Fruit fly (Drosophila melanogaster) whole organism, embryonic: ENCODE results near the gene 7B2.

Experiments
- Bdp1 ChIP-seq: fragments of 200-800 bp; sonication (Bioruptor generic); optimal IDR thresholded peaks from 3 replicates; lab custom pipeline; 2016; ENCODE audit warnings: missing biosample characterization, missing genetic modification characterization
- Blimp-1 ChIP-seq: fragments of 200-800 bp; sonication (Bioruptor generic); optimal IDR thresholded peaks from 3 replicates; lab custom pipeline; 2018; ENCODE audit warnings: missing biosample characterization, missing genetic modification characterization, mild to moderate bottlenecking, moderate library complexity, missing genetic modification reagents
- BtbVII ChIP-seq: fragments of 200-800 bp; sonication (Bioruptor generic); optimal IDR thresholded peaks from 3 replicates; lab custom pipeline; 2017; ENCODE audit warnings: missing biosample characterization, mild to moderate bottlenecking, missing genetic modification characterization
- C15 ChIP-seq: fragments of 200-800 bp; sonication (Bioruptor generic); IDR thresholded peaks from 3 replicates; pipeline ENCODE4 v1.3.6; 2022; ENCODE audit warnings: missing biosample characterization, missing genetic modification characterization
- CG10366 ChIP-seq: fragments of 200-800 bp; sonication (Bioruptor generic); IDR thresholded peaks from 2 replicates; pipeline ENCODE4 v1.3.6; 2022; ENCODE audit warnings: missing biosample characterization, missing genetic modification characterization
- CG11695 ChIP-seq: fragments of 200-800 bp; sonication (Bioruptor generic); IDR thresholded peaks from 3 replicates; pipeline ENCODE4 v1.3.6; 2022; ENCODE audit warnings: missing biosample characterization, missing genetic modification characterization
- CG12071 ChIP-seq: fragments of 200-800 bp; sonication (Bioruptor generic); optimal IDR thresholded peaks from 3 replicates; lab custom pipeline; 2018; ENCODE audit warnings: missing biosample characterization, mild to moderate bottlenecking, missing genetic modification characterization
- CG12659 ChIP-seq: fragments of 200-800 bp; sonication (Bioruptor generic); optimal IDR thresholded peaks from 3 replicates; lab custom pipeline; 2017; ENCODE audit warnings: mild to moderate bottlenecking, missing biosample characterization, missing genetic modification reagents, missing genetic modification characterization
- CG15073 ChIP-seq: fragments of 200-800 bp; sonication (Bioruptor generic); optimal IDR thresholded peaks from 2 replicates; lab custom pipeline; 2016; ENCODE audit warnings: missing biosample characterization, missing genetic modification characterization
- CG16863 ChIP-seq: fragments of 200-800 bp; sonication (Bioruptor generic); optimal IDR thresholded peaks from 3 replicates; lab custom pipeline; 2016; ENCODE audit warnings: missing biosample characterization, missing genetic modification characterization
- CG17385 ChIP-seq: fragments of 200-800 bp; sonication (Bioruptor generic); optimal IDR thresholded peaks from 3 replicates; lab custom pipeline; 2018; ENCODE audit warnings: missing biosample characterization, mild to moderate bottlenecking, missing genetic modification characterization
- CG17612 ChIP-seq: fragments of 200-800 bp; sonication (Bioruptor generic); IDR thresholded peaks from 2 replicates; pipeline ENCODE4 v1.3.6; 2022; ENCODE audit warnings: missing biosample characterization, missing genetic modification characterization
- CG1792 ChIP-seq: fragments of 200-800 bp; sonication (Bioruptor generic); optimal IDR thresholded peaks from 2 replicates; lab custom pipeline; 2016; ENCODE audit warnings: missing biosample characterization, missing genetic modification characterization
- CG4730 ChIP-seq: fragments of 200-800 bp; sonication (Bioruptor generic); IDR thresholded peaks from 2 replicates; pipeline ENCODE4 v1.3.6; 2022; ENCODE audit warnings: missing biosample characterization, missing genetic modification characterization
- CG4854 ChIP-seq: fragments of 200-800 bp; sonication (Bioruptor generic); optimal IDR thresholded peaks from 2 replicates; lab custom pipeline; 2016; ENCODE audit warnings: missing biosample characterization, missing genetic modification characterization, inconsistent platforms
- CG5953 ChIP-seq: fragments of 200-800 bp; sonication (Bioruptor generic); IDR thresholded peaks from 2 replicates; pipeline ENCODE4 v1.3.6; 2022; ENCODE audit warnings: missing biosample characterization, missing genetic modification characterization
- CG7357 ChIP-seq: fragments of 200-800 bp; sonication (Bioruptor generic); IDR thresholded peaks from 3 replicates; pipeline ENCODE4 v1.3.6; 2022; ENCODE audit warnings: missing biosample characterization, missing genetic modification characterization
- CG7372 ChIP-seq: fragments of 200-800 bp; sonication (Bioruptor generic); IDR thresholded peaks from 2 replicates; pipeline ENCODE4 v1.3.6; 2022; ENCODE audit warnings: missing biosample characterization, missing genetic modification characterization
- CG9215 ChIP-seq: fragments of 200-800 bp; sonication (Bioruptor generic); IDR thresholded peaks from 2 replicates; pipeline ENCODE4 v1.3.6; 2022; ENCODE audit warnings: missing biosample characterization, missing genetic modification characterization
- CG9932 ChIP-seq: fragments of 200-800 bp; sonication (Bioruptor generic); IDR thresholded peaks from 2 replicates; pipeline ENCODE4 v1.3.6; 2022; ENCODE audit warnings: missing biosample characterization, missing genetic modification characterization
- Dref ChIP-seq: fragments of 200-800 bp; sonication (Bioruptor generic); IDR thresholded peaks from 2 replicates; pipeline ENCODE4 v1.3.6; 2022; ENCODE audit warnings: missing biosample characterization, missing genetic modification characterization
- E2f1 ChIP-seq: fragments of 200-800 bp; sonication (Bioruptor generic); IDR thresholded peaks from 2 replicates; pipeline ENCODE4 v1.3.6; 2022; ENCODE audit warnings: missing biosample characterization, missing genetic modification characterization
- Ets97D ChIP-seq: fragments of 200-800 bp; sonication (Bioruptor generic); optimal IDR thresholded peaks from 3 replicates; lab custom pipeline; 2016; ENCODE audit warnings: missing biosample characterization, missing genetic modification characterization
- Fer1 ChIP-seq: fragments of 200-800 bp; sonication (Bioruptor generic); optimal IDR thresholded peaks from 2 replicates; lab custom pipeline; 2017; ENCODE audit warnings: missing biosample characterization, mild to moderate bottlenecking, missing genetic modification characterization
- Gug ChIP-seq: fragments of 200-800 bp; sonication (Bioruptor generic); IDR thresholded peaks from 4 replicates; pipeline ENCODE4 v1.3.6; 2022; ENCODE audit warnings: missing biosample characterization, missing genetic modification characterization
- Hand ChIP-seq: fragments of 200-800 bp; sonication (Bioruptor generic); optimal IDR thresholded peaks from 2 replicates; lab custom pipeline; 2017; ENCODE audit warnings: mild to moderate bottlenecking, missing biosample characterization, missing genetic modification reagents, missing genetic modification characterization
- Lim3 ChIP-seq: fragments of 200-800 bp; sonication (Bioruptor generic); IDR thresholded peaks from 2 replicates; pipeline ENCODE4 v1.3.6; 2022; ENCODE audit warnings: missing biosample characterization, missing genetic modification characterization
- NK7.1 ChIP-seq: fragments of 200-800 bp; sonication (Bioruptor generic); optimal IDR thresholded peaks from 3 replicates; lab custom pipeline; 2016; ENCODE audit warnings: missing biosample characterization, missing genetic modification characterization
- Nf-YC ChIP-seq: fragments of 200-800 bp; optimal IDR thresholded peaks from 3 replicates; lab custom pipeline; 2019; ENCODE audit warnings: missing biosample characterization, mild to moderate bottlenecking, missing genetic modification characterization, moderate library complexity
- Opbp ChIP-seq: fragments of 200-800 bp; sonication (Bioruptor generic); IDR thresholded peaks from 3 replicates; pipeline ENCODE4 v1.3.6; 2022; ENCODE audit warnings: missing biosample characterization, missing genetic modification characterization; ENCODE audit not compliant: partially characterized antibody
- Optix ChIP-seq: fragments of 200-800 bp; sonication (Bioruptor generic); IDR thresholded peaks from 3 replicates; pipeline ENCODE4 v1.3.6; 2022; ENCODE audit warnings: missing biosample characterization, missing genetic modification characterization
- Ptx1 ChIP-seq: fragments of 200-800 bp; sonication (Bioruptor generic); IDR thresholded peaks from 2 replicates; pipeline ENCODE4 v1.3.6; 2022; ENCODE audit warnings: missing biosample characterization, missing genetic modification characterization
- Rfx ChIP-seq: fragments of 200-800 bp; sonication (Bioruptor generic); IDR thresholded peaks from 2 replicates; pipeline ENCODE4 v1.3.6; 2022; ENCODE audit warnings: missing biosample characterization, missing genetic modification characterization
- Sox102F ChIP-seq: fragments of 200-800 bp; sonication (Bioruptor generic); optimal IDR thresholded peaks from 2 replicates; lab custom pipeline; 2018; ENCODE audit warnings: missing biosample characterization, mild to moderate bottlenecking, missing genetic modification characterization, moderate library complexity
- Spps ChIP-seq: fragments of 200-800 bp; sonication (Bioruptor generic); optimal IDR thresholded peaks from 2 replicates; lab custom pipeline; 2018; ENCODE audit warnings: missing biosample characterization, mild to moderate bottlenecking, missing genetic modification characterization
- Taf1 ChIP-seq: fragments of 200-800 bp; sonication (Bioruptor generic); IDR thresholded peaks from 2 replicates; pipeline ENCODE4 v1.3.6; 2022; ENCODE audit warnings: missing biosample characterization, missing genetic modification characterization
- Tbp ChIP-seq: fragments of >200 bp; optimal IDR thresholded peaks from 2 replicates; lab custom pipeline; 2018; ENCODE audit warnings: missing biosample characterization, missing genetic modification characterization
- ap ChIP-seq: fragments of 200-800 bp; sonication (Bioruptor generic); IDR thresholded peaks from 2 replicates; pipeline ENCODE4 v1.3.6; 2022; ENCODE audit warnings: missing biosample characterization, missing genetic modification characterization
- cg ChIP-seq: fragments of 200-800 bp; sonication (Bioruptor generic); optimal IDR thresholded peaks from 3 replicates; lab custom pipeline; 2019; ENCODE audit warnings: missing biosample characterization, mild to moderate bottlenecking, missing genetic modification characterization, moderate library complexity
- chif ChIP-seq, 2 experiments: fragments of 200-800 bp; sonication (Bioruptor generic); optimal IDR thresholded peaks; 3 replicates each; lab custom pipeline; 2016; ENCODE audit warnings: missing biosample characterization in 2 of 2, missing genetic modification characterization in 2 of 2
- dm ChIP-seq: fragments of 200-800 bp; sonication (Bioruptor generic); optimal IDR thresholded peaks from 3 replicates; lab custom pipeline; 2016; ENCODE audit warnings: missing biosample characterization, missing genetic modification characterization
- eve ChIP-seq, 2 experiments: fragments of >200 bp; optimal IDR thresholded peaks; 2 replicates each; lab custom pipeline; 2017; ENCODE audit warnings: missing biosample characterization in 2 of 2, missing genetic modification characterization in 2 of 2
- fd64A ChIP-seq: fragments of 200-800 bp; sonication (Bioruptor generic); optimal IDR thresholded peaks from 3 replicates; lab custom pipeline; 2018; ENCODE audit warnings: missing biosample characterization, mild to moderate bottlenecking, missing genetic modification characterization
- ind ChIP-seq: fragments of 200-800 bp; sonication (Bioruptor generic); optimal IDR thresholded peaks from 3 replicates; lab custom pipeline; 2016; ENCODE audit warnings: missing biosample characterization, missing genetic modification characterization
- kah ChIP-seq: fragments of 200-800 bp; sonication (Bioruptor generic); optimal IDR thresholded peaks from 2 replicates; lab custom pipeline; 2018; ENCODE audit warnings: missing biosample characterization, mild to moderate bottlenecking, missing genetic modification characterization
- lola ChIP-seq, 3 experiments: fragments of >200 bp in 2 of 3; fragments of 200-800 bp in 1 of 3; sonication (Bioruptor generic) in 1 of 3; optimal IDR thresholded peaks; 2 replicates each; lab custom pipeline; 2017 to 2019; ENCODE audit warnings: missing biosample characterization in 3 of 3, missing genetic modification characterization in 3 of 3, mild to moderate bottlenecking in 1 of 3, moderate library complexity in 1 of 3
- maf-S ChIP-seq: fragments of 200-800 bp; sonication (Bioruptor generic); optimal IDR thresholded peaks from 2 replicates; lab custom pipeline; 2016; ENCODE audit warnings: missing biosample characterization, missing genetic modification characterization
- oc ChIP-seq: fragments of 200-800 bp; sonication (Bioruptor generic); optimal IDR thresholded peaks from 2 replicates; lab custom pipeline; 2018; ENCODE audit warnings: missing biosample characterization, mild to moderate bottlenecking, missing genetic modification characterization, moderate library complexity
- pum ChIP-seq: fragments of 200-800 bp; sonication (Bioruptor generic); optimal IDR thresholded peaks from 2 replicates; lab custom pipeline; 2016; ENCODE audit warnings: missing biosample characterization, missing genetic modification characterization
- ranshi ChIP-seq: fragments of 200-800 bp; sonication (Bioruptor generic); IDR thresholded peaks from 2 replicates; pipeline ENCODE4 v1.3.6; 2022; ENCODE audit warnings: missing biosample characterization, missing genetic modification characterization
- run ChIP-seq: fragments of 200-800 bp; sonication (Bioruptor generic); optimal IDR thresholded peaks from 3 replicates; lab custom pipeline; 2018; ENCODE audit warnings: missing biosample characterization, mild to moderate bottlenecking, missing genetic modification characterization
- sc ChIP-seq, 3 experiments: fragments of >200 bp in 2 of 3; fragments of 200-800 bp in 1 of 3; sonication (Bioruptor generic) in 1 of 3; optimal IDR thresholded peaks; 2 replicates in 2 of 3; 3 replicates in 1 of 3; lab custom pipeline; 2017; ENCODE audit warnings: mild to moderate bottlenecking in 1 of 3, missing biosample characterization in 1 of 3, missing genetic modification characterization in 1 of 3, missing genetic modification reagents in 1 of 3
- sr ChIP-seq: fragments of 200-800 bp; sonication (Bioruptor generic); IDR thresholded peaks from 3 replicates; pipeline ENCODE4 v1.3.6; 2022; ENCODE audit warnings: missing biosample characterization, missing genetic modification characterization

Gene 7B2

dm6 chr3R:5422123-5422522 lies 45.5 kb downstream of the 7B2 start (continued):
- TF ChIP-seq BtbVII (GFP tag; lab: Kevin White, UChicago) (no peak), Dref (GFP tag; lab: Robert Waterston, UW) (no peak), dm (GFP tag; lab: Kevin White, UChicago) (no peak), Opbp (GFP tag; lab: Robert Waterston, UW) (no peak), Bdp1 (no peak), ind (GFP tag; lab: Kevin White, UChicago) (no peak), Hand (GFP tag; lab: Kevin White, UChicago) (no peak), Ptx1 (GFP tag; lab: Robert Waterston, UW) (peak; percentile 28; the same call in 1 of the 2 replicates), lola (GFP tag; optimal IDR thresholded peaks at IDR 0.05; lab: Kevin White, UChicago) (no peak), Spps (no peak), sc (optimal IDR thresholded peaks at IDR 0.05; lab: Kevin White, UChicago) (no peak), sc (GFP tag; optimal IDR thresholded peaks at IDR 0.05; lab: Kevin White, UChicago) (no peak), CG12659 (GFP tag; lab: Kevin White, UChicago) (no peak), CG9932 (no peak), Taf1 (no peak), Optix (GFP tag; lab: Robert Waterston, UW) (no peak), CG15073 (GFP tag; lab: Kevin White, UChicago) (no peak), Nf-YC (tag; lab: Kevin White, UChicago) (no peak), Gug (GFP tag; lab: Robert Waterston, UW) (no peak), Sox102F (GFP tag; lab: Kevin White, UChicago) (peak; percentile 6), CG11695 (GFP tag; lab: Robert Waterston, UW) (no peak), kah (GFP tag; lab: Kevin White, UChicago) (no peak), maf-S (GFP tag; lab: Kevin White, UChicago) (no peak), CG4854 (GFP tag; lab: Kevin White, UChicago) (no peak), NK7.1 (GFP tag; lab: Kevin White, UChicago) (no peak), chif (GFP tag; optimal IDR thresholded peaks at IDR 0.05; lab: Kevin White, UChicago) (no peak), ap (GFP tag; lab: Robert Waterston, UW) (no peak), oc (tag; lab: Kevin White, UChicago) (no peak), CG1792 (no peak), Rfx (GFP tag; lab: Robert Waterston, UW) (no peak), pum (GFP tag; lab: Kevin White, UChicago) (no peak), Tbp (GFP tag; lab: Kevin White, UChicago) (no peak), CG17385 (GFP tag; lab: Kevin White, UChicago) (no peak), run (tag; lab: Kevin White, UChicago) (no peak), eve (GFP tag; optimal IDR thresholded peaks at IDR 0.05; lab: Kevin White, UChicago) (no peak), CG9215 (GFP tag; lab: Robert Waterston, UW) (no peak), C15 (GFP tag; lab: Robert Waterston, UW) (no peak), CG16863 (GFP tag; lab: Kevin White, UChicago) (no peak), CG5953 (GFP tag; lab: Robert Waterston, UW) (0 out of 2 replicates have a peak, but pooled peaks have one; percentile 38), CG17612 (GFP tag; lab: Robert Waterston, UW) (no peak), CG7372 (GFP tag; lab: Robert Waterston, UW) (0 out of 2 replicates have a peak, but pooled peaks have one; percentile 36), Fer1 (peak; percentile 27), CG7357 (GFP tag; lab: Robert Waterston, UW) (no peak), Blimp-1 (GFP tag; lab: Kevin White, UChicago) (no peak), Lim3 (no peak), E2f1 (no peak), sr (GFP tag; lab: Robert Waterston, UW) (no peak), CG4730 (no peak), CG12071 (GFP tag; lab: Kevin White, UChicago) (no peak), cg (GFP tag; lab: Kevin White, UChicago) (no peak), CG10366 (GFP tag; lab: Robert Waterston, UW) (no peak), fd64A (GFP tag; lab: Kevin White, UChicago) (no peak), ranshi (GFP tag; lab: Robert Waterston, UW) (no peak), Ets97D (GFP tag; lab: Kevin White, UChicago) (no peak)
